Fruit fly (Drosophila melanogaster) whole organism, embryonic: ENCODE data around the gene CG15019.

Experiments used
- ATbp ChIP-seq: fragments of 200-800 bp; sonication (Bioruptor generic); optimal IDR thresholded peaks from 2 replicates; lab custom pipeline; 2017; ENCODE audit warnings: missing biosample characterization, mild to moderate bottlenecking, missing genetic modification characterization, missing genetic modification reagents
- B-H1 ChIP-seq: fragments of 200-800 bp; sonication (Bioruptor generic); IDR thresholded peaks from 3 replicates; pipeline ENCODE4 v1.3.6; 2022; ENCODE audit warnings: missing biosample characterization, missing genetic modification characterization
- C15 ChIP-seq: fragments of 200-800 bp; sonication (Bioruptor generic); IDR thresholded peaks from 3 replicates; pipeline ENCODE4 v1.3.6; 2022; ENCODE audit warnings: missing biosample characterization, missing genetic modification characterization
- CG10959 ChIP-seq: fragments of 200-800 bp; sonication (Bioruptor generic); IDR thresholded peaks from 2 replicates; pipeline ENCODE4 v1.3.6; 2022; ENCODE audit warnings: missing biosample characterization, missing genetic modification characterization
- CG11398 ChIP-seq: fragments of 200-800 bp; sonication (Bioruptor generic); optimal IDR thresholded peaks from 2 replicates; lab custom pipeline; 2016; ENCODE audit warnings: missing biosample characterization, missing genetic modification characterization
- CG12219 ChIP-seq: fragments of 200-800 bp; sonication (Bioruptor generic); optimal IDR thresholded peaks from 3 replicates; lab custom pipeline; 2018; ENCODE audit warnings: missing biosample characterization, mild to moderate bottlenecking, missing genetic modification characterization
- CG12299 ChIP-seq: fragments of 200-800 bp; sonication (Bioruptor generic); optimal IDR thresholded peaks from 2 replicates; lab custom pipeline; 2018; ENCODE audit warnings: missing biosample characterization, mild to moderate bottlenecking, missing genetic modification characterization
- CG17802 ChIP-seq: fragments of 200-800 bp; sonication (Bioruptor generic); optimal IDR thresholded peaks from 2 replicates; lab custom pipeline; 2018; ENCODE audit warnings: missing biosample characterization, mild to moderate bottlenecking, missing genetic modification characterization, moderate library complexity
- CG17912 ChIP-seq: fragments of 200-800 bp; sonication (Bioruptor generic); optimal IDR thresholded peaks from 2 replicates; lab custom pipeline; 2018; ENCODE audit warnings: missing biosample characterization, mild to moderate bottlenecking, missing genetic modification characterization
- CG18599 ChIP-seq: fragments of 200-800 bp; sonication (Bioruptor generic); optimal IDR thresholded peaks from 3 replicates; lab custom pipeline; 2017; ENCODE audit warnings: missing biosample characterization, missing genetic modification characterization, mild to moderate bottlenecking, moderate library complexity, missing genetic modification reagents
- CG18764 ChIP-seq: fragments of 200-800 bp; sonication (Bioruptor generic); optimal IDR thresholded peaks from 3 replicates; lab custom pipeline; 2016; ENCODE audit warnings: missing biosample characterization, missing genetic modification characterization
- CG2712 ChIP-seq: fragments of 200-800 bp; optimal IDR thresholded peaks from 3 replicates; lab custom pipeline; 2019; ENCODE audit warnings: missing biosample characterization, mild to moderate bottlenecking, missing genetic modification characterization, moderate library complexity
- CG6765 ChIP-seq: fragments of 200-800 bp; sonication (Bioruptor generic); optimal IDR thresholded peaks from 3 replicates; lab custom pipeline; 2017; ENCODE audit warnings: missing biosample characterization, mild to moderate bottlenecking, missing genetic modification characterization
- CG7556 ChIP-seq: fragments of 200-800 bp; sonication (Bioruptor generic); optimal IDR thresholded peaks from 2 replicates; lab custom pipeline; 2017; ENCODE audit warnings: missing biosample characterization, mild to moderate bottlenecking, missing genetic modification characterization
- CG7839 ChIP-seq: fragments of 200-800 bp; sonication (Bioruptor generic); optimal IDR thresholded peaks from 3 replicates; lab custom pipeline; 2018; ENCODE audit warnings: missing biosample characterization, mild to moderate bottlenecking, missing genetic modification characterization, moderate library complexity
- CG8089 ChIP-seq: fragments of 200-800 bp; sonication (Bioruptor generic); optimal IDR thresholded peaks from 3 replicates; lab custom pipeline; 2016; ENCODE audit warnings: missing biosample characterization, missing genetic modification characterization
- CG8290 ChIP-seq, 3 experiments: fragments of 200-800 bp; sonication (Bioruptor generic); optimal IDR thresholded peaks; 2 replicates each; lab custom pipeline; 2016 to 2019; ENCODE audit warnings: missing biosample characterization in 3 of 3, missing genetic modification characterization in 3 of 3, mild to moderate bottlenecking in 2 of 3, moderate library complexity in 1 of 3
- CG9876 ChIP-seq: fragments of 200-800 bp; sonication (Bioruptor generic); optimal IDR thresholded peaks from 2 replicates; lab custom pipeline; 2016; ENCODE audit warnings: missing biosample characterization, missing genetic modification characterization
- CHES-1-like ChIP-seq: fragments of 200-800 bp; sonication (Bioruptor generic); optimal IDR thresholded peaks from 2 replicates; lab custom pipeline; 2016; ENCODE audit warnings: missing biosample characterization, missing genetic modification characterization
- CTCF ChIP-seq: fragments of 200-800 bp; sonication (Bioruptor generic); optimal IDR thresholded peaks from 2 replicates; lab custom pipeline; 2017; ENCODE audit warnings: missing biosample characterization, mild to moderate bottlenecking, missing genetic modification characterization, moderate library complexity
- CoRest ChIP-seq: fragments of 200-800 bp; sonication (Bioruptor generic); optimal IDR thresholded peaks from 3 replicates; lab custom pipeline; 2018; ENCODE audit warnings: missing biosample characterization, mild to moderate bottlenecking, missing genetic modification characterization, moderate library complexity
- Dbx ChIP-seq: fragments of 200-800 bp; sonication (Bioruptor generic); IDR thresholded peaks from 3 replicates; pipeline ENCODE4 v1.3.6; 2022; ENCODE audit warnings: missing biosample characterization, missing genetic modification characterization
- Dip3 ChIP-seq: fragments of 200-800 bp; sonication (Bioruptor generic); optimal IDR thresholded peaks from 3 replicates; lab custom pipeline; 2016; ENCODE audit warnings: missing biosample characterization, missing genetic modification characterization
- Dll ChIP-seq: fragments of 200-800 bp; sonication (Bioruptor generic); IDR thresholded peaks from 4 replicates; pipeline ENCODE4 v1.3.6; 2022; ENCODE audit warnings: missing biosample characterization, missing genetic modification characterization; ENCODE audit not compliant: partially characterized antibody
- Doc3 ChIP-seq: fragments of 200-800 bp; sonication (Bioruptor generic); IDR thresholded peaks from 3 replicates; pipeline ENCODE4 v1.3.6; 2022; ENCODE audit warnings: missing biosample characterization, missing genetic modification characterization; ENCODE audit not compliant: partially characterized antibody
- Gsc ChIP-seq: fragments of 200-800 bp; sonication (Bioruptor generic); IDR thresholded peaks from 2 replicates; pipeline ENCODE4 v1.3.6; 2022; ENCODE audit warnings: missing biosample characterization, missing genetic modification characterization
- HHEX ChIP-seq: fragments of 200-800 bp; sonication (Bioruptor generic); optimal IDR thresholded peaks from 3 replicates; lab custom pipeline; 2017; ENCODE audit warnings: missing biosample characterization, mild to moderate bottlenecking, missing genetic modification characterization, missing genetic modification reagents
- HLHmδ ChIP-seq: fragments of 200-800 bp; sonication (Bioruptor generic); optimal IDR thresholded peaks from 2 replicates; lab custom pipeline; 2018; ENCODE audit warnings: missing biosample characterization, mild to moderate bottlenecking, missing genetic modification characterization, moderate library complexity
- HmgD ChIP-seq: fragments of 200-800 bp; sonication (Bioruptor generic); optimal IDR thresholded peaks from 3 replicates; lab custom pipeline; 2016; ENCODE audit warnings: missing biosample characterization, missing genetic modification characterization
- Kr ChIP-seq: fragments of 200-800 bp; sonication (Bioruptor generic); optimal IDR thresholded peaks from 2 replicates; lab custom pipeline; 2017; ENCODE audit warnings: missing biosample characterization, mild to moderate bottlenecking, missing genetic modification characterization
- Mrtf ChIP-seq: fragments of 200-800 bp; sonication (Bioruptor generic); IDR thresholded peaks from 3 replicates; pipeline ENCODE4 v1.3.6; 2022; ENCODE audit warnings: missing biosample characterization, missing genetic modification characterization
- Nf-YC ChIP-seq: fragments of 200-800 bp; optimal IDR thresholded peaks from 3 replicates; lab custom pipeline; 2019; ENCODE audit warnings: missing biosample characterization, mild to moderate bottlenecking, missing genetic modification characterization, moderate library complexity
- Pdp1 ChIP-seq, 2 experiments: fragments of 200-800 bp; sonication (Bioruptor generic); optimal IDR thresholded peaks; 3 replicates each; lab custom pipeline; 2016; ENCODE audit warnings: missing biosample characterization in 2 of 2, missing genetic modification characterization in 2 of 2, mild to moderate bottlenecking in 1 of 2, moderate library complexity in 1 of 2
- Scr ChIP-seq: fragments of 200-800 bp; sonication (Bioruptor generic); IDR thresholded peaks from 2 replicates; pipeline ENCODE4 v1.3.6; 2022; ENCODE audit warnings: missing biosample characterization, missing genetic modification characterization; ENCODE audit not compliant: partially characterized antibody
- Taf1 ChIP-seq: fragments of 200-800 bp; sonication (Bioruptor generic); IDR thresholded peaks from 2 replicates; pipeline ENCODE4 v1.3.6; 2022; ENCODE audit warnings: missing biosample characterization, missing genetic modification characterization
- bcd ChIP-seq: fragments of 200-800 bp; sonication (Bioruptor generic); optimal IDR thresholded peaks from 2 replicates; lab custom pipeline; 2017; ENCODE audit warnings: missing biosample characterization, mild to moderate bottlenecking, missing genetic modification characterization
- chinmo ChIP-seq: fragments of 200-800 bp; sonication (Bioruptor generic); IDR thresholded peaks from 4 replicates; pipeline ENCODE4 v1.3.6; 2022; ENCODE audit warnings: missing biosample characterization, missing genetic modification characterization; ENCODE audit not compliant: partially characterized antibody
- fd3F ChIP-seq: fragments of 200-800 bp; sonication (Bioruptor generic); optimal IDR thresholded peaks from 2 replicates; lab custom pipeline; 2018; ENCODE audit warnings: missing biosample characterization, mild to moderate bottlenecking, missing genetic modification characterization, moderate library complexity
- gsb-n ChIP-seq: fragments of 200-800 bp; sonication (Bioruptor generic); optimal IDR thresholded peaks from 3 replicates; lab custom pipeline; 2018; ENCODE audit warnings: missing biosample characterization, mild to moderate bottlenecking, missing genetic modification characterization
- lilli ChIP-seq: fragments of 200-800 bp; sonication (Bioruptor generic); optimal IDR thresholded peaks from 3 replicates; lab custom pipeline; 2016; ENCODE audit warnings: missing biosample characterization, missing genetic modification characterization
- pros ChIP-seq: fragments of 200-800 bp; sonication (Bioruptor generic); optimal IDR thresholded peaks from 3 replicates; lab custom pipeline; 2019; ENCODE audit warnings: missing biosample characterization, mild to moderate bottlenecking, missing genetic modification characterization, moderate library complexity
- salm ChIP-seq: fragments of 200-800 bp; sonication (Bioruptor generic); optimal IDR thresholded peaks from 2 replicates; lab custom pipeline; 2018; ENCODE audit warnings: missing biosample characterization, mild to moderate bottlenecking, missing genetic modification characterization
- shn ChIP-seq: fragments of 200-800 bp; sonication (Bioruptor generic); optimal IDR thresholded peaks from 3 replicates; lab custom pipeline; 2016; ENCODE audit warnings: missing biosample characterization, missing genetic modification characterization
- sna ChIP-seq: fragments of 200-800 bp; sonication (Bioruptor generic); IDR thresholded peaks from 2 replicates; pipeline ENCODE4 v1.3.6; 2022; ENCODE audit warnings: missing biosample characterization, missing genetic modification characterization; ENCODE audit not compliant: partially characterized antibody
- sqz ChIP-seq: fragments of 200-800 bp; sonication (Bioruptor generic); optimal IDR thresholded peaks from 3 replicates; lab custom pipeline; 2018; ENCODE audit warnings: missing biosample characterization, mild to moderate bottlenecking, missing genetic modification characterization
- sug ChIP-seq: fragments of 200-800 bp; optimal IDR thresholded peaks from 2 replicates; lab custom pipeline; 2019; ENCODE audit warnings: missing biosample characterization, mild to moderate bottlenecking, missing genetic modification characterization, moderate library complexity
- twi ChIP-seq: fragments of 200-800 bp; optimal IDR thresholded peaks from 2 replicates; lab custom pipeline; 2019; ENCODE audit warnings: missing biosample characterization, mild to moderate bottlenecking, missing genetic modification characterization, moderate library complexity
- unpg ChIP-seq: fragments of 200-800 bp; sonication (Bioruptor generic); optimal IDR thresholded peaks from 3 replicates; lab custom pipeline; 2018; ENCODE audit warnings: missing biosample characterization, mild to moderate bottlenecking, missing genetic modification characterization, moderate library complexity
- vfl ChIP-seq: fragments of 200-800 bp; sonication (Bioruptor generic); optimal IDR thresholded peaks from 2 replicates; lab custom pipeline; 2016; ENCODE audit warnings: missing biosample characterization, missing genetic modification characterization
- z ChIP-seq: fragments of 200-800 bp; sonication (Bioruptor generic); IDR thresholded peaks from 3 replicates; pipeline ENCODE4 v1.3.6; 2022; ENCODE audit warnings: missing biosample characterization, missing genetic modification characterization

CG15019 gene

DNA sequence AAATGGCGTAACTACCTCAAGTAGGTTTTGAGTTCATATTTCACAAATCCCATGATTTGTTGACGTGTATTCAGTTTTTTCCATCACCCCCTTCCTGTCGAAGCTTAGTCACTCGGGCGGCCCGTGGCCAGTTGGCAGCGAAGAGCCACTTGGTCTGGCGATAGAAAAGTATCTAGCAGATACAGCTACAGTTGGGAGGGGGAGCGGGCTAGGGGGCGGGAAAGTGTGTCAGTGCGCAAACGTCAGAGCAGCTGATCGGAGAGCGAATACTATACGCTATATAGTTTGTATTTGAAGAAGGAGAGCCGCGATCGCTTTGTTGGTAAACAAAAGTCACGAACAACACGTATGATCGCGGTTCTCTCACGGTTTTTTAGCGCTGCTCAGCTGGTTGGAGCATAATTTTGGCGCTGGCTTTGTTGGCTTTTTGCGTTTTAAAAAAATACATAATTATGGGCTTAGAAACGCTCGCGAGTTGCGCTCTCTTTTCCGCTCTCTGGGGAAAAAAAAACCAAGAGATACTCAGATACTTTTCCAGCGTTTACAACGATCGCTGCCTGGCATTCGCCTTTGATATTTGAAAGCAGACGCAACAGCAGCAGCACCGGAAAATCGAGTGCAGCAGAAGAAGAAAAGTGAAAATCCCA lies 8.1 kb upstream of the CG15019 start (continued):
- TF ChIP-seq CG9876 (no peak), Pdp1 (GFP tag; optimal IDR thresholded peaks at IDR 0.05; lab: Kevin White, UChicago) (no peak), CG7839 (no peak), sqz (peak; percentile 35), Nf-YC (tag; lab: Kevin White, UChicago) (peak; percentile 30), Dll (GFP tag; lab: Robert Waterston, UW) (peak; percentile 40; the same call in 3 of the 4 replicates), CG18599 (GFP tag; lab: Kevin White, UChicago) (no peak), HHEX (GFP tag; lab: Kevin White, UChicago) (no peak), gsb-n (tag; lab: Kevin White, UChicago) (no peak), Doc3 (no peak), twi (tag; lab: Kevin White, UChicago) (no peak), Scr (GFP tag; lab: Robert Waterston, UW) (no peak), fd3F (GFP tag; lab: Kevin White, UChicago) (peak; percentile 10), sna (peak; percentile 55; the same call in 1 of the 2 replicates), CG8089 (GFP tag; lab: Kevin White, UChicago) (no peak), pros (GFP tag; lab: Kevin White, UChicago) (no peak), CG8290 (GFP tag; optimal IDR thresholded peaks at IDR 0.05; lab: Kevin White, UChicago) (no peak), CG8290 (tag; optimal IDR thresholded peaks at IDR 0.05; lab: Kevin White, UChicago) (peak in 1 of 2 experiments; percentile 88), C15 (no peak), CTCF (GFP tag; lab: Kevin White, UChicago) (no peak), CG10959 (GFP tag; lab: Robert Waterston, UW) (no peak), shn (GFP tag; lab: Kevin White, UChicago) (peak; percentile 49), Dip3 (GFP tag; lab: Kevin White, UChicago) (no peak), unpg (GFP tag; lab: Kevin White, UChicago) (no peak), CG18764 (GFP tag; lab: Kevin White, UChicago) (no peak), Taf1 (no peak), bcd (GFP tag; lab: Kevin White, UChicago) (no peak), lilli (GFP tag; lab: Kevin White, UChicago) (no peak), CG12219 (GFP tag; lab: Kevin White, UChicago) (no peak), CG11398 (GFP tag; lab: Kevin White, UChicago) (no peak), CG17802 (tag; lab: Kevin White, UChicago) (no peak), z (no peak), CoRest (tag; lab: Kevin White, UChicago) (no peak), HmgD (GFP tag; lab: Kevin White, UChicago) (no peak), CG7556 (no peak), Dbx (GFP tag; lab: Robert Waterston, UW) (peak; percentile 51; the same call in 1 of the 3 replicates), Mrtf (GFP tag; lab: Robert Waterston, UW) (no peak), HLHmδ (GFP tag; lab: Kevin White, UChicago) (no peak), chinmo (GFP tag; lab: Robert Waterston, UW) (peak; percentile 98), ATbp (no peak), CHES-1-like (GFP tag; lab: Kevin White, UChicago) (no peak), CG12299 (tag; lab: Kevin White, UChicago) (no peak), CG2712 (tag; lab: Kevin White, UChicago) (no peak), CG6765 (no peak), vfl (no peak), Gsc (GFP tag; lab: Robert Waterston, UW) (no peak), CG17912 (GFP tag; lab: Kevin White, UChicago) (peak; percentile 25), sug (tag; lab: Kevin White, UChicago) (peak; percentile 90), salm (tag; lab: Kevin White, UChicago) (no peak), Kr (no peak), B-H1 (GFP tag; lab: Robert Waterston, UW) (no peak)
